Fruit fly (Drosophila melanogaster): ENCODE results near the gene CG7378.

- TF ChIP-seq h (optimal IDR thresholded peaks at IDR 0.05) (no peak), insv (optimal IDR thresholded peaks at IDR 0.05) (no peak), ttk (optimal IDR thresholded peaks at IDR 0.05) (no peak), Sin3A (optimal IDR thresholded peaks at IDR 0.05) (no peak), Myc (optimal IDR thresholded peaks at IDR 0.05) (no peak), psq (optimal IDR thresholded peaks at IDR 0.05) (no peak)
Observed at dm6 chrX:18910827-18911226, 10.6 kb downstream of the CG7378 start.
